Worm (Caenorhabditis elegans): ENCODE measurements around the gene srx-110.

- no peak for TF ChIP-seq nhr-28 (tag; optimal IDR thresholded peaks at IDR 0.05)
- TF ChIP-seq snpc-4 (tag; optimal IDR thresholded peaks at IDR 0.05) = no peak
Measured at ce11 chrII:3743684-3744200, 34.4 kb downstream of the srx-110 start, which contains the start of gene nta-1.
